Worm (Caenorhabditis elegans): ENCODE measurements around the gene F59D12.2.

- TF ChIP-seq unc-62 (GFP tag; optimal IDR thresholded peaks at IDR 0.05 in 1 of 2) (no peak), unc-62 (tag; optimal IDR thresholded peaks at IDR 0.05) (no peak), unc-130 (GFP tag; optimal IDR thresholded peaks at IDR 0.05) (no peak), nhr-28 (tag; optimal IDR thresholded peaks at IDR 0.05) (no peak), lir-3 (tag; optimal IDR thresholded peaks at IDR 0.05) (no peak), lim-7 (GFP tag; IDR thresholded peaks at IDR 0.05) (no peak)
Observed at ce11 chrX:15655623-15656022, 19.9 kb downstream of the F59D12.2 start.
